Worm (Caenorhabditis elegans) whole organism, L3 larva: ENCODE measurements around the gene coa-1.

ENCODE experiments used
- ceh-82 ChIP-seq: fragments of 150-350 bp; optimal IDR thresholded peaks from 2 replicates; lab custom pipeline; 2014; ENCODE audit warnings: missing biosample characterization, missing genetic modification characterization
- daf-12 ChIP-seq: fragments of 150-350 bp; optimal IDR thresholded peaks from 2 replicates; lab custom pipeline; 2014; ENCODE audit warnings: missing biosample characterization, missing genetic modification reagents, missing genetic modification characterization
- elt-1 ChIP-seq: fragments of 150-350 bp; optimal IDR thresholded peaks from 2 replicates; lab custom pipeline; 2014; ENCODE audit warnings: missing biosample characterization, missing genetic modification characterization
- elt-2 ChIP-seq: sonication (generic microtip); optimal IDR thresholded peaks from 2 replicates; lab custom pipeline; 2016; ENCODE audit warnings: missing genetic modification reagents, mild to moderate bottlenecking, missing genetic modification characterization, missing compliant biosample characterization
- fkh-10 ChIP-seq: sonication (generic microtip); optimal IDR thresholded peaks from 2 replicates; lab custom pipeline; 2017; ENCODE audit warnings: missing biosample characterization, missing genetic modification reagents, missing genetic modification characterization
- jun-1 ChIP-seq: fragments of 150-350 bp; optimal IDR thresholded peaks from 2 replicates; lab custom pipeline; 2014; ENCODE audit warnings: missing biosample characterization, missing genetic modification reagents, missing genetic modification characterization
- lin-15B ChIP-seq: fragments of 150-350 bp; optimal IDR thresholded peaks from 2 replicates; lab custom pipeline; 2014; ENCODE audit warnings: missing biosample characterization, missing genetic modification characterization
- nhr-11 ChIP-seq: fragments of 150-350 bp; optimal IDR thresholded peaks from 2 replicates; lab custom pipeline; 2014; ENCODE audit warnings: missing biosample characterization, missing genetic modification characterization
- nhr-25 ChIP-seq: sonication (generic microtip); optimal IDR thresholded peaks from 2 replicates; lab custom pipeline; 2017; ENCODE audit warnings: missing biosample characterization, missing genetic modification characterization
- nhr-77 ChIP-seq: fragments of 150-350 bp; optimal IDR thresholded peaks from 2 replicates; lab custom pipeline; 2014; ENCODE audit warnings: missing biosample characterization, missing genetic modification characterization
- pqm-1 ChIP-seq: fragments of 150-350 bp; optimal IDR thresholded peaks from 2 replicates; lab custom pipeline; 2017; ENCODE audit warnings: missing biosample characterization, missing genetic modification characterization, inconsistent platforms
- unc-62 ChIP-seq: fragments of 150-350 bp; sonication (generic microtip); optimal IDR thresholded peaks from 4 replicates; lab custom pipeline; 2014; ENCODE audit warnings: missing biosample characterization, missing genetic modification reagents, missing genetic modification characterization
- zag-1 ChIP-seq: fragments of 150-350 bp; optimal IDR thresholded peaks from 2 replicates; lab custom pipeline; 2014; ENCODE audit warnings: missing biosample characterization, missing genetic modification characterization
- ztf-11 ChIP-seq: fragments of 150-350 bp; optimal IDR thresholded peaks from 2 replicates; lab custom pipeline; 2014; ENCODE audit warnings: missing biosample characterization, missing genetic modification characterization

ce11 chrIV:172990-173389 is 32.1 kb upstream of the coa-1 start:
- TF ChIP-seq fkh-10 (GFP tag; lab: Kevin White, UChicago): no peak
- TF ChIP-seq elt-2 (tag; lab: Kevin White, UChicago): no peak
- no peak for TF ChIP-seq unc-62
- no peak for TF ChIP-seq pqm-1 (tag; lab: Kevin White, UChicago)
- no peak for TF ChIP-seq ceh-82
- no peak for TF ChIP-seq jun-1 (tag; lab: Kevin White, UChicago)
- TF ChIP-seq nhr-25: no peak
- no peak for TF ChIP-seq ztf-11
- no peak for TF ChIP-seq nhr-77 (tag; lab: Kevin White, UChicago)
- no peak for TF ChIP-seq daf-12 (tag; lab: Kevin White, UChicago)
- no peak for TF ChIP-seq zag-1 (tag; lab: Kevin White, UChicago)
- TF ChIP-seq lin-15B (tag; lab: Kevin White, UChicago): no peak
- TF ChIP-seq nhr-11 (tag; lab: Kevin White, UChicago): no peak
- no peak for TF ChIP-seq elt-1
